Worm (Caenorhabditis elegans): ENCODE data around the gene F09C8.2.
A peak's percentile ranks its signal among the peaks of the same experiment; 100 is the strongest.

The F09C8.2 gene

DNA sequence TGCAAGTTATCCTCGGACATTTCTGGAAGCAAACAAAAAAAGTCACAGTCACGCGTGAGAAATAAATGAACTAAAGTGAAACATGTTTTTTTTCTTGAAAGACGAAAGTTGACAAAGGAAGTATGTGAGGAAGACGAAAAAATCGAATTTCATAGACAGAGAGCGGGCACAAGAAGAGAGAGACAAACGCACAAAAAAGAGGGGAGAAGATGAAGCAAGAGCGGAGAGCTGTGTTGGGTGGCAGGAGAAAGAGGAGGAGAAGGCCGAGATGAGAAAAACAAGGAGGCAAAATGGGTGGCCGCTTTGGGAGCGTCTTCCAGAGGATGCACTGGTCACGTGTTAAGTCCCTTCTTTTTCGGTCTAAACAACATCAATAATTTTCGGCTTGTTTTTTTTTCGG lies 18.0 kb downstream of the F09C8.2 start, which contains the start of gene ZK1073.1 (continued):
- TF ChIP-seq C04F5.9 (tag; optimal IDR thresholded peaks at IDR 0.05) (no peak), pag-3 (tag; optimal IDR thresholded peaks at IDR 0.05; ENCODE audit: borderline replicate concordance, insufficient read depth) (no peak), F16B12.6 (tag; optimal IDR thresholded peaks at IDR 0.05) (no peak), elt-3 (tag; optimal IDR thresholded peaks at IDR 0.05) (no peak), ets-5 (GFP tag; IDR thresholded peaks at IDR 0.05) (no peak), dpl-1 (GFP tag; optimal IDR thresholded peaks at IDR 0.05) (no peak), lin-14 (GFP tag; optimal IDR thresholded peaks at IDR 0.05) (peak; percentile 93), snpc-4 (tag; optimal IDR thresholded peaks at IDR 0.05) (no peak), pax-3 (tag; optimal IDR thresholded peaks at IDR 0.05) (no peak), hlh-4 (tag; optimal IDR thresholded peaks at IDR 0.05) (no peak), ztf-11 (tag; optimal IDR thresholded peaks at IDR 0.05) (no peak), fkh-4 (tag; optimal IDR thresholded peaks at IDR 0.05; ENCODE audit: borderline replicate concordance) (no peak), irx-1 (tag; optimal IDR thresholded peaks at IDR 0.05) (no peak), nhr-90 (tag; optimal IDR thresholded peaks at IDR 0.05; ENCODE audit: poor library complexity) (no peak), mep-1 (tag; optimal IDR thresholded peaks at IDR 0.05) (no peak), ceh-82 (tag; optimal IDR thresholded peaks at IDR 0.05) (peak in 1 of 3 experiments; percentile 41), ama-1 (optimal IDR thresholded peaks at IDR 0.05) (no peak), jun-1 (tag; optimal IDR thresholded peaks at IDR 0.05) (no peak), C34B4.2 (tag; optimal IDR thresholded peaks at IDR 0.05) (no peak), nhr-28 (tag; optimal IDR thresholded peaks at IDR 0.05) (no peak), nhr-11 (tag; optimal IDR thresholded peaks at IDR 0.05) (no peak), mdl-1 (tag; optimal IDR thresholded peaks at IDR 0.05) (peak in 1 of 2 experiments; percentile 37), unc-98 (GFP tag; IDR thresholded peaks at IDR 0.05) (no peak), lin-15B (tag; optimal IDR thresholded peaks at IDR 0.05) (no peak), fkh-8 (tag; optimal IDR thresholded peaks at IDR 0.05) (peak; percentile 0), egl-13 (tag; optimal IDR thresholded peaks at IDR 0.05) (peak; percentile 44), nhr-71 (tag; optimal IDR thresholded peaks at IDR 0.05) (peak; percentile 65), efl-3 (GFP tag; optimal IDR thresholded peaks at IDR 0.05) (no peak), blmp-1 (tag; optimal IDR thresholded peaks at IDR 0.05) (no peak), tbx-2 (tag; optimal IDR thresholded peaks at IDR 0.05) (peak; percentile 45), C16A3.4 (tag; optimal IDR thresholded peaks at IDR 0.05) (no peak), lin-39 (tag; optimal IDR thresholded peaks at IDR 0.05) (no peak), rnt-1 (tag; optimal IDR thresholded peaks at IDR 0.05) (peak; percentile 32), unc-86 (tag; optimal IDR thresholded peaks at IDR 0.05) (peak; percentile 22), ztf-4 (tag; optimal IDR thresholded peaks at IDR 0.05) (no peak), unc-62 (GFP tag; optimal IDR thresholded peaks at IDR 0.05) (no peak), hlh-17 (GFP tag; optimal IDR thresholded peaks at IDR 0.05; ENCODE audit: borderline replicate concordance) (no peak), lin-13 (GFP tag; optimal IDR thresholded peaks at IDR 0.05) (peak; percentile 22), zag-1 (tag; optimal IDR thresholded peaks at IDR 0.05) (no peak), fkh-10 (GFP tag; optimal IDR thresholded peaks at IDR 0.05) (peak; percentile 87), elt-2 (tag; optimal IDR thresholded peaks at IDR 0.05) (no peak), ceh-8 (GFP tag; optimal IDR thresholded peaks at IDR 0.05) (no peak), snu-23 (GFP tag; optimal IDR thresholded peaks at IDR 0.05) (peak; percentile 37), isw-1 (GFP tag; IDR thresholded peaks at IDR 0.05) (peak; percentile 24; the same call in 1 of the 2 replicates), sptf-1 (tag; optimal IDR thresholded peaks at IDR 0.05) (no peak), aly-2 (tag; optimal IDR thresholded peaks at IDR 0.05) (no peak), Y116A8C.19 (tag; optimal IDR thresholded peaks at IDR 0.05; ENCODE audit: borderline replicate concordance) (no peak), ceh-63 (GFP tag; optimal IDR thresholded peaks at IDR 0.05) (no peak), sox-4 (tag; optimal IDR thresholded peaks at IDR 0.05) (no peak), mab-9 (GFP tag; IDR thresholded peaks at IDR 0.05) (0 out of 2 replicates have a peak, but pooled peaks have one; percentile 7), mef-2 (tag; optimal IDR thresholded peaks at IDR 0.05) (peak; percentile 39), hpl-2 (GFP tag; optimal IDR thresholded peaks at IDR 0.05) (no peak), xbp-1 (tag; optimal IDR thresholded peaks at IDR 0.05) (peak; percentile 27)

All from whole organism, L1 larva.